Worm (Caenorhabditis elegans) whole organism, L1 larva: Measurements from ENCODE around the gene C16A3.5.

Experiments used
- fkh-10 ChIP-seq: sonication (generic microtip); optimal IDR thresholded peaks from 2 replicates; lab custom pipeline; 2017; ENCODE audit warnings: missing biosample characterization, missing genetic modification reagents, missing genetic modification characterization
- sup-37 ChIP-seq: fragments of 200-800 bp; sonication (Bioruptor generic); optimal IDR thresholded peaks from 2 replicates; lab custom pipeline; 2018; ENCODE audit warnings: mild to moderate bottlenecking, missing genetic modification characterization, missing compliant biosample characterization

ce11 chrIII:6421973-6422511, 41.5 kb downstream of the C16A3.5 start:
- TF ChIP-seq fkh-10 (GFP tag; lab: Kevin White, UChicago) (no peak), sup-37 (GFP tag; lab: Kevin White, UChicago) (no peak)
